Worm (Caenorhabditis elegans) whole organism, young adult: ENCODE data around the gene F55A4.13.
A peak's percentile ranks its signal among the peaks of the same experiment; 100 is the strongest.

ENCODE experiments used
- D2030.7 ChIP-seq: fragments of 200-800 bp; sonication (Bioruptor generic); IDR thresholded peaks from 2 replicates; pipeline ENCODE4 v1.3.6; 2022; ENCODE audit warnings: missing genetic modification reagents, missing genetic modification characterization, missing compliant biosample characterization
- F39B2.1 ChIP-seq: fragments of 200-800 bp; sonication (Bioruptor generic); IDR thresholded peaks from 2 replicates; pipeline ENCODE4 v1.3.6; 2022; ENCODE audit warnings: missing genetic modification reagents, missing genetic modification characterization, missing compliant biosample characterization
- F52B5.7 ChIP-seq: sonication (generic microtip); optimal IDR thresholded peaks from 2 replicates; lab custom pipeline; 2016; ENCODE audit warnings: mild to moderate bottlenecking, missing genetic modification characterization, missing compliant biosample characterization
- F57C9.4 ChIP-seq: sonication (generic microtip); optimal IDR thresholded peaks from 2 replicates; lab custom pipeline; 2017; ENCODE audit warnings: mild to moderate bottlenecking, missing genetic modification characterization, missing compliant biosample characterization
- T26A5.8 ChIP-seq: sonication (generic microtip); optimal IDR thresholded peaks from 2 replicates; lab custom pipeline; 2016; ENCODE audit warnings: missing genetic modification characterization, missing compliant biosample characterization
- Y53F4B.3 ChIP-seq: fragments of 200-800 bp; sonication (Bioruptor generic); IDR thresholded peaks from 2 replicates; pipeline ENCODE4 v1.3.6; 2022; ENCODE audit warnings: missing genetic modification reagents, missing genetic modification characterization, missing compliant biosample characterization
- Y79H2A.3 ChIP-seq: fragments of 200-800 bp; sonication (Bioruptor generic); conservative IDR thresholded peaks from 2 replicates; pipeline ENCODE4 v1.3.6; 2022; ENCODE audit warnings: missing genetic modification reagents, missing genetic modification characterization, missing compliant biosample characterization
- akir-1 ChIP-seq: fragments of 200-800 bp; sonication (Bioruptor generic); optimal IDR thresholded peaks from 2 replicates; lab custom pipeline; 2018; ENCODE audit warnings: mild to moderate bottlenecking, missing genetic modification characterization, moderate library complexity, missing compliant biosample characterization
- aptf-2 ChIP-seq: fragments of 200-800 bp; sonication (Bioruptor generic); conservative IDR thresholded peaks from 2 replicates; pipeline ENCODE4 v1.3.6; 2022; ENCODE audit warnings: missing genetic modification reagents, missing genetic modification characterization, missing compliant biosample characterization
- atf-7 ChIP-seq: sonication (generic microtip); optimal IDR thresholded peaks from 2 replicates; lab custom pipeline; 2017; ENCODE audit warnings: mild to moderate bottlenecking, missing genetic modification characterization, missing compliant biosample characterization
- attf-5 ChIP-seq: fragments of 200-800 bp; sonication (Bioruptor generic); optimal IDR thresholded peaks from 2 replicates; lab custom pipeline; 2018; ENCODE audit warnings: mild to moderate bottlenecking, missing genetic modification characterization, missing compliant biosample characterization
- ccch-3 ChIP-seq: fragments of 200-800 bp; sonication (Bioruptor generic); optimal IDR thresholded peaks from 2 replicates; lab custom pipeline; 2018; ENCODE audit warnings: mild to moderate bottlenecking, missing genetic modification characterization, missing compliant biosample characterization
- ceh-100 ChIP-seq: fragments of 200-800 bp; sonication (Bioruptor generic); IDR thresholded peaks from 2 replicates; pipeline ENCODE4 v1.3.6; 2022; ENCODE audit warnings: missing genetic modification reagents, missing genetic modification characterization, missing compliant biosample characterization
- chd-7 ChIP-seq: sonication (generic microtip); optimal IDR thresholded peaks from 2 replicates; lab custom pipeline; 2016; ENCODE audit warnings: mild to moderate bottlenecking, missing genetic modification characterization, moderate library complexity, missing compliant biosample characterization
- dox-1 ChIP-seq: fragments of 200-800 bp; sonication (Bioruptor generic); IDR thresholded peaks from 2 replicates; pipeline ENCODE4 v1.3.6; 2022; ENCODE audit warnings: missing genetic modification reagents, missing genetic modification characterization, missing compliant biosample characterization
- ekl-4 ChIP-seq: fragments of 200-800 bp; sonication (Bioruptor generic); IDR thresholded peaks from 2 replicates; pipeline ENCODE4 v1.3.6; 2022; ENCODE audit warnings: missing genetic modification reagents, missing genetic modification characterization, missing compliant biosample characterization
- fkh-3 ChIP-seq: sonication (generic microtip); optimal IDR thresholded peaks from 2 replicates; lab custom pipeline; 2016; ENCODE audit warnings: mild to moderate bottlenecking, missing genetic modification characterization, missing compliant biosample characterization
- hlh-26 ChIP-seq: fragments of 200-800 bp; sonication (Bioruptor generic); conservative IDR thresholded peaks from 2 replicates; pipeline ENCODE4 v1.3.6; 2022; ENCODE audit warnings: missing genetic modification reagents, missing genetic modification characterization, missing compliant biosample characterization
- hmg-1.2 ChIP-seq: fragments of 200-800 bp; sonication (Bioruptor generic); IDR thresholded peaks from 2 replicates; pipeline ENCODE4 v1.3.6; 2022; ENCODE audit warnings: missing genetic modification reagents, missing genetic modification characterization, missing compliant biosample characterization
- let-526 ChIP-seq: fragments of 200-800 bp; sonication (Bioruptor generic); IDR thresholded peaks from 2 replicates; pipeline ENCODE4 v1.3.6; 2022; ENCODE audit warnings: missing genetic modification reagents, missing genetic modification characterization, missing compliant biosample characterization
- madf-10 ChIP-seq: sonication (generic microtip); optimal IDR thresholded peaks from 2 replicates; lab custom pipeline; 2016; ENCODE audit warnings: mild to moderate bottlenecking, missing genetic modification characterization, missing compliant biosample characterization
- mes-4 ChIP-seq: sonication (generic microtip); optimal IDR thresholded peaks from 2 replicates; lab custom pipeline; 2016; ENCODE audit warnings: missing genotype, missing genetic modification characterization, missing compliant biosample characterization
- mxl-1 ChIP-seq: sonication (generic microtip); optimal IDR thresholded peaks from 2 replicates; lab custom pipeline; 2016; ENCODE audit warnings: missing genetic modification characterization, missing compliant biosample characterization
- nfya-1 ChIP-seq: sonication (generic microtip); optimal IDR thresholded peaks from 2 replicates; lab custom pipeline; 2017; ENCODE audit warnings: antibody characterized with exemption, missing compliant biosample characterization, missing genetic modification characterization, borderline replicate concordance; ENCODE audit not compliant: insufficient read depth
- nhr-90 ChIP-seq: sonication (generic microtip); optimal IDR thresholded peaks from 2 replicates; lab custom pipeline; 2016; ENCODE audit warnings: missing genotype, mild to moderate bottlenecking, missing genetic modification characterization, missing compliant biosample characterization
- pha-4 ChIP-seq: fragments of 150-350 bp; sonication (generic microtip); optimal IDR thresholded peaks from 2 replicates; lab custom pipeline; 2014; ENCODE audit warnings: missing biosample characterization, missing genetic modification reagents, missing genetic modification characterization
- rcor-1 ChIP-seq: fragments of 200-800 bp; sonication (Bioruptor generic); IDR thresholded peaks from 2 replicates; pipeline ENCODE4 v1.3.6; 2022; ENCODE audit warnings: missing genetic modification reagents, missing genetic modification characterization, missing compliant biosample characterization
- sea-2 ChIP-seq: fragments of 200-800 bp; sonication (Bioruptor generic); IDR thresholded peaks from 2 replicates; pipeline ENCODE4 v1.3.6; 2022; ENCODE audit warnings: missing genetic modification characterization, missing compliant biosample characterization
- snpc-1.1 ChIP-seq: sonication (generic microtip); optimal IDR thresholded peaks from 2 replicates; lab custom pipeline; 2017; ENCODE audit warnings: missing genetic modification characterization, mild to moderate bottlenecking, missing compliant biosample characterization, antibody characterized with exemption, moderate library complexity, missing genotype, missing genetic modification reagents; ENCODE audit not compliant: insufficient read depth
- snpc-4 ChIP-seq, 5 experiments: fragments of 150-350 bp in 1 of 5; sonication (generic microtip) in 4 of 5; optimal IDR thresholded peaks; 2 replicates each; lab custom pipeline; 2014 to 2018; ENCODE audit warnings: missing genetic modification characterization in 5 of 5, missing biosample characterization in 3 of 5, antibody characterized with exemption in 2 of 5, mild to moderate bottlenecking in 2 of 5, missing compliant biosample characterization in 2 of 5, missing genotype in 2 of 5, moderate library complexity in 2 of 5, missing genetic modification reagents in 1 of 5
- tbp1 ChIP-seq: fragments of 200-800 bp; sonication (Bioruptor generic); optimal IDR thresholded peaks from 2 replicates; lab custom pipeline; 2018; ENCODE audit warnings: mild to moderate bottlenecking, missing genetic modification characterization, missing compliant biosample characterization
- tbx-9 ChIP-seq: sonication (generic microtip); optimal IDR thresholded peaks from 2 replicates; lab custom pipeline; 2016; ENCODE audit warnings: borderline replicate concordance, missing genetic modification characterization, inconsistent platforms, missing compliant biosample characterization
- tlf-1 ChIP-seq: fragments of 200-800 bp; sonication (Bioruptor generic); optimal IDR thresholded peaks from 2 replicates; lab custom pipeline; 2018; ENCODE audit warnings: mild to moderate bottlenecking, missing genetic modification characterization, missing compliant biosample characterization
- ztf-18 ChIP-seq: sonication (generic microtip); optimal IDR thresholded peaks from 2 replicates; lab custom pipeline; 2016; ENCODE audit warnings: missing genotype, mild to moderate bottlenecking, missing genetic modification characterization, missing compliant biosample characterization
- ztf-22 ChIP-seq: fragments of 200-800 bp; sonication (Bioruptor generic); optimal IDR thresholded peaks from 2 replicates; lab custom pipeline; 2018; ENCODE audit warnings: mild to moderate bottlenecking, missing genetic modification characterization, moderate library complexity, missing compliant biosample characterization
- ztf-26 ChIP-seq: sonication (generic microtip); optimal IDR thresholded peaks from 2 replicates; lab custom pipeline; 2017; ENCODE audit warnings: missing genetic modification characterization, missing compliant biosample characterization

Gene F55A4.13

ce11 chrX:977958-978686 is 39.2 kb downstream of the F55A4.13 start, which contains the start of gene abhd-3.2 (continued):
- no peak for TF ChIP-seq Y79H2A.3 (GFP tag; lab: Robert Waterston, UW)
- peak; percentile 44 for TF ChIP-seq tlf-1 (GFP tag; lab: Kevin White, UChicago)
- no peak for TF ChIP-seq hmg-1.2 (GFP tag; lab: Robert Waterston, UW)
- no peak for TF ChIP-seq ceh-100 (GFP tag; lab: Robert Waterston, UW)
- TF ChIP-seq ekl-4 (GFP tag; lab: Robert Waterston, UW), result no peak
- TF ChIP-seq mxl-1, result no peak
- TF ChIP-seq F52B5.7 (tag; lab: Kevin White, UChicago), result no peak
- TF ChIP-seq D2030.7 (GFP tag; lab: Robert Waterston, UW), result no peak
- no peak for TF ChIP-seq attf-5 (GFP tag; lab: Kevin White, UChicago)
- TF ChIP-seq let-526, result no peak
- TF ChIP-seq nfya-1 (tag; lab: Kevin White, UChicago), result no peak
- TF ChIP-seq madf-10, result no peak
- peak; percentile 12 for TF ChIP-seq tbp1 (GFP tag; lab: Kevin White, UChicago)
- TF ChIP-seq F57C9.4, result no peak
- TF ChIP-seq ztf-26 (tag; lab: Kevin White, UChicago), result peak; percentile 19
- TF ChIP-seq T26A5.8 (tag; lab: Kevin White, UChicago), result no peak
- peak; percentile 62 for TF ChIP-seq dox-1 (GFP tag; lab: Robert Waterston, UW)
- no peak for TF ChIP-seq hlh-26 (GFP tag; lab: Robert Waterston, UW)
- TF ChIP-seq pha-4, result peak; percentile 81
- no peak for TF ChIP-seq ztf-18
- no peak for TF ChIP-seq aptf-2 (GFP tag; lab: Robert Waterston, UW)
- no peak for TF ChIP-seq nhr-90 (tag; lab: Kevin White, UChicago)
- TF ChIP-seq sea-2 (GFP tag; lab: Robert Waterston, UW), result no peak
- no peak for TF ChIP-seq F39B2.1
- TF ChIP-seq fkh-3, result no peak
- no peak for TF ChIP-seq akir-1 (GFP tag; lab: Kevin White, UChicago)
- no peak for TF ChIP-seq rcor-1 (GFP tag; lab: Robert Waterston, UW)
- TF ChIP-seq snpc-1.1 (tag; lab: Kevin White, UChicago), result no peak
- peak; percentile 63 for TF ChIP-seq atf-7
- peak; percentile 88 for TF ChIP-seq ztf-22 (GFP tag; lab: Kevin White, UChicago)
- no peak for TF ChIP-seq ccch-3 (GFP tag; lab: Kevin White, UChicago)
- no peak for TF ChIP-seq tbx-9 (tag; lab: Kevin White, UChicago)
- TF ChIP-seq mes-4, result no peak
- no peak for TF ChIP-seq chd-7 (tag; lab: Kevin White, UChicago)

- TF ChIP-seq Y53F4B.3 (GFP tag; lab: Robert Waterston, UW) (no peak), snpc-4 (GFP tag; optimal IDR thresholded peaks at IDR 0.05; lab: Kevin White, UChicago) (no peak), snpc-4 (tag; optimal IDR thresholded peaks at IDR 0.05; lab: Kevin White, UChicago) (peak in 2 of 4 experiments; percentile 62 to 72)
- TF ChIP-seq, all 124 proteins: peak for 1
Observed at ce11 chrX:975236-975535, 42.2 kb downstream of the F55A4.13 start.
